Worm (Caenorhabditis elegans) whole organism, L2 larva: ENCODE results near the gene apl-1.

Experiments used
- C34F6.9 ChIP-seq: fragments of 150-350 bp; optimal IDR thresholded peaks from 2 replicates; lab custom pipeline; 2014; ENCODE audit warnings: missing biosample characterization, missing genetic modification characterization
- F13H6.1 ChIP-seq: sonication (generic microtip); optimal IDR thresholded peaks from 2 replicates; lab custom pipeline; 2016; ENCODE audit warnings: missing genetic modification characterization, missing compliant biosample characterization
- R02D3.7 ChIP-seq: fragments of 150-350 bp; optimal IDR thresholded peaks from 2 replicates; lab custom pipeline; 2014; ENCODE audit warnings: missing biosample characterization, missing genetic modification characterization
- Y55F3AM.14 ChIP-seq: fragments of 200-800 bp; sonication (Bioruptor generic); optimal IDR thresholded peaks from 2 replicates; lab custom pipeline; 2018; ENCODE audit warnings: mild to moderate bottlenecking, missing genetic modification characterization, missing compliant biosample characterization
- ZK546.5 ChIP-seq: sonication (generic microtip); optimal IDR thresholded peaks from 2 replicates; lab custom pipeline; 2017; ENCODE audit warnings: missing biosample characterization, missing genetic modification characterization
- alr-1 ChIP-seq: fragments of 150-350 bp; optimal IDR thresholded peaks from 2 replicates; lab custom pipeline; 2014; ENCODE audit warnings: missing biosample characterization, missing genetic modification characterization
- aly-2 ChIP-seq: fragments of 150-350 bp; optimal IDR thresholded peaks from 2 replicates; lab custom pipeline; 2014; ENCODE audit warnings: missing biosample characterization, missing genetic modification characterization
- ama-1 ChIP-seq: fragments of 150-350 bp; optimal IDR thresholded peaks from 2 replicates; lab custom pipeline; 2018; ENCODE audit warnings: inconsistent platforms
- blmp-1 ChIP-seq: sonication (generic microtip); optimal IDR thresholded peaks from 2 replicates; lab custom pipeline; 2017; ENCODE audit warnings: missing genetic modification characterization, mild to moderate bottlenecking, missing compliant biosample characterization, antibody characterized with exemption, moderate library complexity; ENCODE audit not compliant: insufficient read depth
- ceh-16 ChIP-seq: fragments of 150-350 bp; optimal IDR thresholded peaks from 2 replicates; lab custom pipeline; 2014; ENCODE audit warnings: missing biosample characterization, missing genetic modification characterization
- ceh-82 ChIP-seq: fragments of 150-350 bp; optimal IDR thresholded peaks from 2 replicates; lab custom pipeline; 2014; ENCODE audit warnings: missing biosample characterization, missing genetic modification characterization
- crh-2 ChIP-seq: sonication (generic microtip); optimal IDR thresholded peaks from 2 replicates; lab custom pipeline; 2017; ENCODE audit warnings: missing biosample characterization, missing genetic modification characterization
- dmd-4 ChIP-seq: sonication (generic microtip); optimal IDR thresholded peaks from 2 replicates; lab custom pipeline; 2017; ENCODE audit warnings: missing biosample characterization, missing genetic modification characterization
- egl-27 ChIP-seq: sonication (generic microtip); optimal IDR thresholded peaks from 3 replicates; lab custom pipeline; 2017; ENCODE audit warnings: missing biosample characterization, missing genetic modification reagents, missing genetic modification characterization
- elt-1 ChIP-seq: fragments of 150-350 bp; optimal IDR thresholded peaks from 2 replicates; lab custom pipeline; 2014; ENCODE audit warnings: missing biosample characterization, missing genetic modification characterization
- elt-3 ChIP-seq: sonication (generic microtip); optimal IDR thresholded peaks from 2 replicates; lab custom pipeline; 2017; ENCODE audit warnings: missing biosample characterization, missing genetic modification characterization
- fos-1 ChIP-seq: fragments of 150-350 bp; optimal IDR thresholded peaks from 2 replicates; lab custom pipeline; 2014; ENCODE audit warnings: missing biosample characterization, missing genetic modification characterization
- gmeb-1 ChIP-seq: fragments of 150-350 bp; optimal IDR thresholded peaks from 2 replicates; lab custom pipeline; 2014; ENCODE audit warnings: missing biosample characterization, missing genetic modification characterization
- lin-11 ChIP-seq: fragments of 150-350 bp; sonication (generic microtip); optimal IDR thresholded peaks from 2 replicates; lab custom pipeline; 2014; ENCODE audit warnings: missing biosample characterization, missing genetic modification characterization, inconsistent platforms, mixed read lengths
- lin-13 ChIP-seq: fragments of 150-350 bp; optimal IDR thresholded peaks from 2 replicates; lab custom pipeline; 2014; ENCODE audit warnings: missing biosample characterization, missing genetic modification reagents, missing genetic modification characterization
- lin-39 ChIP-seq: fragments of 150-350 bp; optimal IDR thresholded peaks from 2 replicates; lab custom pipeline; 2014; ENCODE audit warnings: missing biosample characterization, missing genetic modification reagents, missing genetic modification characterization
- lsy-2 ChIP-seq, 2 experiments: fragments of 150-350 bp in 1 of 2; sonication (generic microtip) in 1 of 2; optimal IDR thresholded peaks; 2 replicates each; lab custom pipeline; 2014 to 2017; ENCODE audit warnings: missing biosample characterization in 2 of 2, missing genetic modification characterization in 2 of 2
- mab-5 ChIP-seq: fragments of 150-350 bp; optimal IDR thresholded peaks from 2 replicates; lab custom pipeline; 2014; ENCODE audit warnings: missing biosample characterization, missing genetic modification characterization
- mbf-1 ChIP-seq: sonication (generic microtip); optimal IDR thresholded peaks from 2 replicates; lab custom pipeline; 2017; ENCODE audit warnings: missing biosample characterization, missing genetic modification characterization
- mdl-1 ChIP-seq, 2 experiments: fragments of 150-350 bp in 1 of 2; sonication (generic microtip) in 1 of 2; optimal IDR thresholded peaks; 2 replicates each; lab custom pipeline; 2017; ENCODE audit warnings: missing biosample characterization in 2 of 2, missing genetic modification characterization in 2 of 2
- nhr-10 ChIP-seq: sonication (generic microtip); optimal IDR thresholded peaks from 2 replicates; lab custom pipeline; 2017; ENCODE audit warnings: missing biosample characterization, missing genetic modification characterization
- nhr-11 ChIP-seq: fragments of 150-350 bp; optimal IDR thresholded peaks from 2 replicates; lab custom pipeline; 2014; ENCODE audit warnings: missing biosample characterization, missing genetic modification characterization
- nhr-12 ChIP-seq: fragments of 150-350 bp; optimal IDR thresholded peaks from 2 replicates; lab custom pipeline; 2014; ENCODE audit warnings: missing biosample characterization, missing genetic modification characterization
- nhr-129 ChIP-seq: fragments of 150-350 bp; optimal IDR thresholded peaks from 2 replicates; lab custom pipeline; 2014; ENCODE audit warnings: missing biosample characterization, missing genetic modification characterization
- nhr-21 ChIP-seq: fragments of 150-350 bp; optimal IDR thresholded peaks from 2 replicates; lab custom pipeline; 2014; ENCODE audit warnings: missing biosample characterization, missing genetic modification characterization
- nhr-23 ChIP-seq: fragments of 150-350 bp; optimal IDR thresholded peaks from 2 replicates; lab custom pipeline; 2014; ENCODE audit warnings: missing biosample characterization, missing genetic modification reagents, missing genetic modification characterization
- nhr-237 ChIP-seq: fragments of 150-350 bp; optimal IDR thresholded peaks from 2 replicates; lab custom pipeline; 2014; ENCODE audit warnings: missing biosample characterization, missing genetic modification characterization
- nhr-25 ChIP-seq: fragments of 150-350 bp; sonication (generic microtip); optimal IDR thresholded peaks from 3 replicates; lab custom pipeline; 2014; ENCODE audit warnings: missing biosample characterization, missing genetic modification characterization
- nhr-6 ChIP-seq: fragments of 150-350 bp; optimal IDR thresholded peaks from 2 replicates; lab custom pipeline; 2014; ENCODE audit warnings: missing biosample characterization, missing genetic modification characterization
- nhr-77 ChIP-seq: fragments of 150-350 bp; optimal IDR thresholded peaks from 2 replicates; lab custom pipeline; 2014; ENCODE audit warnings: missing biosample characterization, missing genetic modification characterization
- peb-1 ChIP-seq: fragments of 150-350 bp; optimal IDR thresholded peaks from 2 replicates; lab custom pipeline; 2014; ENCODE audit warnings: missing biosample characterization, missing genetic modification characterization
- sem-4 ChIP-seq: fragments of 150-350 bp; optimal IDR thresholded peaks from 2 replicates; lab custom pipeline; 2014; ENCODE audit warnings: missing biosample characterization, missing genetic modification reagents, missing genetic modification characterization
- skn-1 ChIP-seq: sonication (generic microtip); optimal IDR thresholded peaks from 2 replicates; lab custom pipeline; 2017; ENCODE audit warnings: missing biosample characterization, missing genetic modification characterization
- sma-3 ChIP-seq: sonication (generic microtip); optimal IDR thresholded peaks from 2 replicates; lab custom pipeline; 2016; ENCODE audit warnings: missing genetic modification reagents, missing genetic modification characterization, missing compliant biosample characterization
- sma-9 ChIP-seq, 2 experiments: fragments of 150-350 bp in 1 of 2; sonication (generic microtip) in 1 of 2; optimal IDR thresholded peaks; 2 replicates each; lab custom pipeline; 2014 to 2016; ENCODE audit warnings: missing genetic modification characterization in 2 of 2, mild to moderate bottlenecking in 1 of 2, missing biosample characterization in 1 of 2, missing compliant biosample characterization in 1 of 2, missing genetic modification reagents in 1 of 2, moderate library complexity in 1 of 2
- snpc-4 ChIP-seq: fragments of 150-350 bp; optimal IDR thresholded peaks from 2 replicates; lab custom pipeline; 2014; ENCODE audit warnings: missing biosample characterization, missing genetic modification characterization
- unc-39 ChIP-seq: fragments of 150-350 bp; optimal IDR thresholded peaks from 2 replicates; lab custom pipeline; 2014; ENCODE audit warnings: missing biosample characterization, missing genetic modification characterization
- unc-55 ChIP-seq: fragments of 150-350 bp; sonication (generic microtip); optimal IDR thresholded peaks from 3 replicates; lab custom pipeline; 2014; ENCODE audit warnings: missing biosample characterization, missing genetic modification reagents, missing genetic modification characterization
- unc-62 ChIP-seq: fragments of 150-350 bp; optimal IDR thresholded peaks from 2 replicates; lab custom pipeline; 2014; ENCODE audit warnings: missing biosample characterization, missing genetic modification reagents, missing genetic modification characterization
- zag-1 ChIP-seq: fragments of 150-350 bp; optimal IDR thresholded peaks from 2 replicates; lab custom pipeline; 2014; ENCODE audit warnings: missing biosample characterization, missing genetic modification characterization
- ztf-1 ChIP-seq: fragments of 200-800 bp; sonication (Bioruptor generic); conservative IDR thresholded peaks from 2 replicates; pipeline ENCODE4 v1.3.6; 2022; ENCODE audit warnings: missing genetic modification characterization, missing compliant biosample characterization
- ztf-11 ChIP-seq: sonication (generic microtip); optimal IDR thresholded peaks from 2 replicates; lab custom pipeline; 2017; ENCODE audit warnings: missing biosample characterization, missing genetic modification characterization
- ztf-4 ChIP-seq: fragments of 150-350 bp; optimal IDR thresholded peaks from 2 replicates; lab custom pipeline; 2014; ENCODE audit warnings: missing biosample characterization, missing genetic modification characterization

The apl-1 gene

DNA sequence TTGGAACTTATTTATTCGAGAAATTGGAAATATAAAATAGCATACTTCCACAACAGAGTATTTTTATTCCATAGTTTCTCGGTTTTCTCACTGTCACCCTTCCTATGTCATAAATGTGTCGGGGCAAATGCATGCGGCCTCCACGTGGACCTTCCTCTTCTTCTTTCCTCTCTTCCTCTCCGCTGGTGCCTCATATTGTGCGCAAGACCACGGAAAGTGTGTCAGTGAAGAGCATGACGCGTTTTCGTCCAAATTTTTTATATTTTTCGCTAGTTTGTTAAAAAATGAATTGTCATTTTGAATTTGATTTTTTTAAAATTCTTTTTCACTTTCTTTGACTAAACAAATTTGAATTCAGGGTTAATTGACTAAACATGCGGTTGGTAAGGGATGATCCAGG lies 48.4 kb upstream of the apl-1 start, which contains the start of gene mans-3:
TSS of gene mans-3 (plus strand) at position 359 of the 400 bp plus-strand sequence.
- TF ChIP-seq lsy-2 (tag; optimal IDR thresholded peaks at IDR 0.05; lab: Kevin White, UChicago): peak; percentile 77 to 93
- TF ChIP-seq nhr-129: peak; percentile 93
- no peak for TF ChIP-seq nhr-10 (tag; lab: Kevin White, UChicago)
- peak; percentile 71 for TF ChIP-seq lin-11 (tag; lab: Kevin White, UChicago)
- TF ChIP-seq ztf-11 (tag; lab: Kevin White, UChicago): no peak
- TF ChIP-seq peb-1 (tag; lab: Kevin White, UChicago): no peak
- peak; percentile 48 for TF ChIP-seq nhr-77 (tag; lab: Kevin White, UChicago)
- no peak for TF ChIP-seq nhr-11 (tag; lab: Kevin White, UChicago)
- TF ChIP-seq nhr-6: peak; percentile 88
- TF ChIP-seq sma-9 (GFP tag; optimal IDR thresholded peaks at IDR 0.05; lab: Kevin White, UChicago): peak; percentile 94
- no peak for TF ChIP-seq sma-9 (tag; optimal IDR thresholded peaks at IDR 0.05; lab: Kevin White, UChicago)
- TF ChIP-seq alr-1: no peak
- TF ChIP-seq Y55F3AM.14: peak; percentile 43
- no peak for TF ChIP-seq elt-3 (tag; lab: Kevin White, UChicago)
- TF ChIP-seq elt-1 (tag; lab: Kevin White, UChicago): no peak
- peak; percentile 59 for TF ChIP-seq ceh-16 (tag; lab: Kevin White, UChicago)
- TF ChIP-seq unc-55 (GFP tag; lab: Kevin White, UChicago): peak; percentile 86
- TF ChIP-seq zag-1 (tag; lab: Kevin White, UChicago): peak; percentile 81
- peak; percentile 92 for TF ChIP-seq C34F6.9 (tag; lab: Kevin White, UChicago)
- TF ChIP-seq mab-5: peak; percentile 80
- peak; percentile 67 for TF ChIP-seq skn-1 (tag; lab: Kevin White, UChicago)
- no peak for TF ChIP-seq R02D3.7 (tag; lab: Kevin White, UChicago)
- peak; percentile 90 for TF ChIP-seq nhr-25 (tag; lab: Kevin White, UChicago)
- TF ChIP-seq gmeb-1: peak; percentile 85
- no peak for TF ChIP-seq ZK546.5
- TF ChIP-seq mdl-1 (tag; optimal IDR thresholded peaks at IDR 0.05; lab: Kevin White, UChicago): peak; percentile 82 to 98
- TF ChIP-seq ztf-4 (tag; lab: Kevin White, UChicago): peak; percentile 67
- no peak for TF ChIP-seq mbf-1 (tag; lab: Kevin White, UChicago)
- TF ChIP-seq F13H6.1 (tag; lab: Kevin White, UChicago): peak; percentile 91
- TF ChIP-seq nhr-21 (tag; lab: Kevin White, UChicago): peak; percentile 89
- peak; percentile 5 for TF ChIP-seq ama-1 (lab: Kevin White, UChicago)
- TF ChIP-seq fos-1 (tag; lab: Kevin White, UChicago): peak; percentile 88
- TF ChIP-seq ztf-1 (GFP tag; lab: Robert Waterston, UW): no peak
- peak; percentile 98 for TF ChIP-seq crh-2 (tag; lab: Kevin White, UChicago)
- peak; percentile 87 for TF ChIP-seq lin-13 (GFP tag; lab: Kevin White, UChicago)
- TF ChIP-seq unc-62 (GFP tag; lab: Kevin White, UChicago): no peak
- no peak for TF ChIP-seq unc-39 (tag; lab: Kevin White, UChicago)
- no peak for TF ChIP-seq nhr-23
- TF ChIP-seq sem-4: peak; percentile 89
- TF ChIP-seq nhr-237 (tag; lab: Kevin White, UChicago): no peak
- peak; percentile 43 for TF ChIP-seq blmp-1
- peak; percentile 23 for TF ChIP-seq lin-39
- no peak for TF ChIP-seq nhr-12
- TF ChIP-seq sma-3 (GFP tag; lab: Kevin White, UChicago): peak; percentile 86
- TF ChIP-seq aly-2: no peak
- peak; percentile 85 for TF ChIP-seq egl-27 (tag; lab: Kevin White, UChicago)
- TF ChIP-seq dmd-4 (tag; lab: Kevin White, UChicago): no peak
- TF ChIP-seq ceh-82: no peak
- TF ChIP-seq snpc-4 (tag; lab: Kevin White, UChicago): peak; percentile 68
